Fruit fly (Drosophila melanogaster) whole organism, embryonic: Measurements from ENCODE around the gene CheB38c.

Source experiments
- Asciz ChIP-seq: fragments of 200-800 bp; sonication (Bioruptor generic); optimal IDR thresholded peaks from 2 replicates; lab custom pipeline; 2017; ENCODE audit warnings: missing biosample characterization, mild to moderate bottlenecking, missing genetic modification characterization, missing genetic modification reagents
- CG10366 ChIP-seq: fragments of 200-800 bp; sonication (Bioruptor generic); IDR thresholded peaks from 2 replicates; pipeline ENCODE4 v1.3.6; 2022; ENCODE audit warnings: missing biosample characterization, missing genetic modification characterization
- CG12104 ChIP-seq: fragments of 200-800 bp; sonication (Bioruptor generic); optimal IDR thresholded peaks from 3 replicates; lab custom pipeline; 2016; ENCODE audit warnings: missing biosample characterization, missing genetic modification characterization
- CG14014 ChIP-seq: fragments of 200-800 bp; sonication (Bioruptor generic); IDR thresholded peaks from 2 replicates; pipeline ENCODE4 v1.3.6; 2022; ENCODE audit warnings: missing biosample characterization, missing genetic modification characterization
- CG1603 ChIP-seq: fragments of 200-800 bp; sonication (Bioruptor generic); optimal IDR thresholded peaks from 2 replicates; lab custom pipeline; 2019; ENCODE audit warnings: missing biosample characterization, mild to moderate bottlenecking, missing genetic modification characterization, moderate library complexity
- CG17829 ChIP-seq: fragments of 200-800 bp; optimal IDR thresholded peaks from 2 replicates; lab custom pipeline; 2019; ENCODE audit warnings: missing biosample characterization, mild to moderate bottlenecking, missing genetic modification characterization, moderate library complexity
- CG3281 ChIP-seq: fragments of 200-800 bp; sonication (Bioruptor generic); optimal IDR thresholded peaks from 3 replicates; lab custom pipeline; 2017; ENCODE audit warnings: missing biosample characterization, mild to moderate bottlenecking, missing genetic modification characterization
- CG3995 ChIP-seq: fragments of 200-800 bp; sonication (Bioruptor generic); optimal IDR thresholded peaks from 3 replicates; lab custom pipeline; 2016; ENCODE audit warnings: missing biosample characterization, missing genetic modification characterization
- CG42726 ChIP-seq: fragments of 200-800 bp; sonication (Bioruptor generic); IDR thresholded peaks from 2 replicates; pipeline ENCODE4 v1.3.6; 2022; ENCODE audit warnings: missing biosample characterization, missing genetic modification characterization; ENCODE audit not compliant: partially characterized antibody
- CG4404 ChIP-seq: fragments of 200-800 bp; sonication (Bioruptor generic); IDR thresholded peaks from 2 replicates; pipeline ENCODE4 v1.3.6; 2022; ENCODE audit warnings: missing biosample characterization, missing genetic modification characterization
- CG4730 ChIP-seq: fragments of 200-800 bp; sonication (Bioruptor generic); IDR thresholded peaks from 2 replicates; pipeline ENCODE4 v1.3.6; 2022; ENCODE audit warnings: missing biosample characterization, missing genetic modification characterization
- CG6813 ChIP-seq: fragments of 200-800 bp; sonication (Bioruptor generic); optimal IDR thresholded peaks from 2 replicates; lab custom pipeline; 2017; ENCODE audit warnings: missing biosample characterization, missing genetic modification characterization, mild to moderate bottlenecking, moderate library complexity, missing genetic modification reagents
- CG7745 ChIP-seq: fragments of 200-800 bp; sonication (Bioruptor generic); optimal IDR thresholded peaks from 2 replicates; lab custom pipeline; 2018; ENCODE audit warnings: missing biosample characterization, mild to moderate bottlenecking, missing genetic modification characterization, moderate library complexity
- CG7987 ChIP-seq: fragments of 200-800 bp; sonication (Bioruptor generic); optimal IDR thresholded peaks from 2 replicates; lab custom pipeline; 2018; ENCODE audit warnings: missing biosample characterization, mild to moderate bottlenecking, missing genetic modification characterization, moderate library complexity
- CG8388 ChIP-seq: fragments of 200-800 bp; sonication (Bioruptor generic); optimal IDR thresholded peaks from 2 replicates; lab custom pipeline; 2019; ENCODE audit warnings: missing biosample characterization, mild to moderate bottlenecking, missing genetic modification characterization, moderate library complexity
- CG9437 ChIP-seq: fragments of 200-800 bp; sonication (Bioruptor generic); optimal IDR thresholded peaks from 2 replicates; lab custom pipeline; 2018; ENCODE audit warnings: missing biosample characterization, mild to moderate bottlenecking, missing genetic modification characterization
- CG9797 ChIP-seq: fragments of 200-800 bp; sonication (Bioruptor generic); optimal IDR thresholded peaks from 3 replicates; lab custom pipeline; 2018; ENCODE audit warnings: missing biosample characterization, mild to moderate bottlenecking, missing genetic modification characterization
- Dp ChIP-seq: fragments of 200-800 bp; sonication (Bioruptor generic); optimal IDR thresholded peaks from 2 replicates; lab custom pipeline; 2018; ENCODE audit warnings: missing biosample characterization, mild to moderate bottlenecking, missing genetic modification characterization, moderate library complexity
- H2.0 ChIP-seq: fragments of 200-800 bp; sonication (Bioruptor generic); IDR thresholded peaks from 2 replicates; pipeline ENCODE4 v1.3.6; 2022; ENCODE audit warnings: missing biosample characterization, missing genetic modification characterization
- HHEX ChIP-seq: fragments of 200-800 bp; sonication (Bioruptor generic); optimal IDR thresholded peaks from 3 replicates; lab custom pipeline; 2017; ENCODE audit warnings: missing biosample characterization, mild to moderate bottlenecking, missing genetic modification characterization, missing genetic modification reagents
- MESR4 ChIP-seq: fragments of 200-800 bp; sonication (Bioruptor generic); optimal IDR thresholded peaks from 2 replicates; lab custom pipeline; 2018; ENCODE audit warnings: missing biosample characterization, mild to moderate bottlenecking, missing genetic modification characterization, moderate library complexity
- Mad ChIP-seq: fragments of 200-800 bp; sonication (Bioruptor generic); optimal IDR thresholded peaks from 2 replicates; lab custom pipeline; 2016; ENCODE audit warnings: missing biosample characterization, missing genetic modification characterization
- NC2α ChIP-seq: fragments of 200-800 bp; sonication (Bioruptor generic); optimal IDR thresholded peaks from 2 replicates; lab custom pipeline; 2016; ENCODE audit warnings: missing biosample characterization, missing genetic modification characterization
- Nf-YB ChIP-seq: fragments of 200-800 bp; sonication (Bioruptor generic); optimal IDR thresholded peaks from 3 replicates; lab custom pipeline; 2019; ENCODE audit warnings: missing biosample characterization, mild to moderate bottlenecking, missing genetic modification characterization, moderate library complexity
- PHDP ChIP-seq: fragments of 200-800 bp; sonication (Bioruptor generic); optimal IDR thresholded peaks from 3 replicates; lab custom pipeline; 2018; ENCODE audit warnings: missing biosample characterization, mild to moderate bottlenecking, missing genetic modification characterization, moderate library complexity
- Ptx1 ChIP-seq: fragments of 200-800 bp; sonication (Bioruptor generic); IDR thresholded peaks from 2 replicates; pipeline ENCODE4 v1.3.6; 2022; ENCODE audit warnings: missing biosample characterization, missing genetic modification characterization
- Taf1 ChIP-seq: fragments of 200-800 bp; sonication (Bioruptor generic); IDR thresholded peaks from 2 replicates; pipeline ENCODE4 v1.3.6; 2022; ENCODE audit warnings: missing biosample characterization, missing genetic modification characterization
- ash1 ChIP-seq: fragments of 200-800 bp; sonication (Bioruptor generic); optimal IDR thresholded peaks from 2 replicates; lab custom pipeline; 2018; ENCODE audit warnings: missing biosample characterization, mild to moderate bottlenecking, missing genetic modification characterization
- bab2 ChIP-seq: fragments of 200-800 bp; sonication (Bioruptor generic); optimal IDR thresholded peaks from 2 replicates; lab custom pipeline; 2016; ENCODE audit warnings: missing biosample characterization, missing genetic modification characterization
- bigmax ChIP-seq: fragments of 200-800 bp; sonication (Bioruptor generic); optimal IDR thresholded peaks from 2 replicates; lab custom pipeline; 2018; ENCODE audit warnings: missing biosample characterization, mild to moderate bottlenecking, missing genetic modification characterization
- caup ChIP-seq: fragments of 200-800 bp; sonication (Bioruptor generic); optimal IDR thresholded peaks from 3 replicates; lab custom pipeline; 2017; ENCODE audit warnings: missing biosample characterization, mild to moderate bottlenecking, missing genetic modification characterization, moderate library complexity; ENCODE audit not compliant: severe bottlenecking
- dan ChIP-seq: fragments of 200-800 bp; sonication (Bioruptor generic); IDR thresholded peaks from 2 replicates; pipeline ENCODE4 v1.3.6; 2022; ENCODE audit warnings: missing biosample characterization, missing genetic modification characterization
- dimm ChIP-seq: fragments of 200-800 bp; sonication (Bioruptor generic); IDR thresholded peaks from 2 replicates; pipeline ENCODE4 v1.3.6; 2022; ENCODE audit warnings: missing biosample characterization, missing genetic modification characterization
- dmrt11E ChIP-seq: fragments of 200-800 bp; sonication (Bioruptor generic); optimal IDR thresholded peaks from 3 replicates; lab custom pipeline; 2018; ENCODE audit warnings: missing biosample characterization, mild to moderate bottlenecking, missing genetic modification characterization, moderate library complexity
- ems ChIP-seq: fragments of 200-800 bp; sonication (Bioruptor generic); optimal IDR thresholded peaks from 3 replicates; lab custom pipeline; 2016; ENCODE audit warnings: missing biosample characterization, missing genetic modification characterization
- fd64A ChIP-seq: fragments of 200-800 bp; sonication (Bioruptor generic); optimal IDR thresholded peaks from 3 replicates; lab custom pipeline; 2018; ENCODE audit warnings: missing biosample characterization, mild to moderate bottlenecking, missing genetic modification characterization
- ftz-f1 ChIP-seq: fragments of 200-800 bp; sonication (Bioruptor generic); optimal IDR thresholded peaks from 2 replicates; lab custom pipeline; 2016; ENCODE audit warnings: missing biosample characterization, missing genetic modification characterization
- gsb ChIP-seq: fragments of 200-800 bp; sonication (Bioruptor generic); IDR thresholded peaks from 2 replicates; pipeline ENCODE4 v1.3.6; 2022; ENCODE audit warnings: missing biosample characterization, missing genetic modification characterization
- hb ChIP-seq: fragments of 200-800 bp; sonication (Bioruptor generic); IDR thresholded peaks from 3 replicates; pipeline ENCODE4 v1.3.6; 2022; ENCODE audit warnings: missing biosample characterization, missing genetic modification characterization; ENCODE audit not compliant: partially characterized antibody
- lbe ChIP-seq: fragments of 200-800 bp; sonication (Bioruptor generic); optimal IDR thresholded peaks from 2 replicates; lab custom pipeline; 2016; ENCODE audit warnings: missing biosample characterization, mild to moderate bottlenecking, missing genetic modification characterization
- maf-S ChIP-seq: fragments of 200-800 bp; sonication (Bioruptor generic); optimal IDR thresholded peaks from 2 replicates; lab custom pipeline; 2016; ENCODE audit warnings: missing biosample characterization, missing genetic modification characterization
- mld ChIP-seq: fragments of 200-800 bp; sonication (Bioruptor generic); IDR thresholded peaks from 3 replicates; pipeline ENCODE4 v1.3.6; 2022; ENCODE audit warnings: missing biosample characterization, missing genetic modification characterization; ENCODE audit not compliant: partially characterized antibody
- oc ChIP-seq: fragments of 200-800 bp; sonication (Bioruptor generic); optimal IDR thresholded peaks from 2 replicates; lab custom pipeline; 2018; ENCODE audit warnings: missing biosample characterization, mild to moderate bottlenecking, missing genetic modification characterization, moderate library complexity
- psq ChIP-seq: fragments of 200-800 bp; sonication (Bioruptor generic); optimal IDR thresholded peaks from 2 replicates; lab custom pipeline; 2017; ENCODE audit warnings: missing biosample characterization, missing genetic modification characterization
- pum ChIP-seq: fragments of 200-800 bp; sonication (Bioruptor generic); optimal IDR thresholded peaks from 2 replicates; lab custom pipeline; 2016; ENCODE audit warnings: missing biosample characterization, missing genetic modification characterization
- scrt ChIP-seq: fragments of 200-800 bp; sonication (Bioruptor generic); optimal IDR thresholded peaks from 2 replicates; lab custom pipeline; 2018; ENCODE audit warnings: missing biosample characterization, mild to moderate bottlenecking, missing genetic modification characterization, moderate library complexity
- sqz ChIP-seq: fragments of 200-800 bp; sonication (Bioruptor generic); optimal IDR thresholded peaks from 3 replicates; lab custom pipeline; 2018; ENCODE audit warnings: missing biosample characterization, mild to moderate bottlenecking, missing genetic modification characterization
- tx ChIP-seq: fragments of 200-800 bp; sonication (Bioruptor generic); optimal IDR thresholded peaks from 2 replicates; lab custom pipeline; 2016; ENCODE audit warnings: missing biosample characterization, missing genetic modification characterization

The CheB38c gene

DNA sequence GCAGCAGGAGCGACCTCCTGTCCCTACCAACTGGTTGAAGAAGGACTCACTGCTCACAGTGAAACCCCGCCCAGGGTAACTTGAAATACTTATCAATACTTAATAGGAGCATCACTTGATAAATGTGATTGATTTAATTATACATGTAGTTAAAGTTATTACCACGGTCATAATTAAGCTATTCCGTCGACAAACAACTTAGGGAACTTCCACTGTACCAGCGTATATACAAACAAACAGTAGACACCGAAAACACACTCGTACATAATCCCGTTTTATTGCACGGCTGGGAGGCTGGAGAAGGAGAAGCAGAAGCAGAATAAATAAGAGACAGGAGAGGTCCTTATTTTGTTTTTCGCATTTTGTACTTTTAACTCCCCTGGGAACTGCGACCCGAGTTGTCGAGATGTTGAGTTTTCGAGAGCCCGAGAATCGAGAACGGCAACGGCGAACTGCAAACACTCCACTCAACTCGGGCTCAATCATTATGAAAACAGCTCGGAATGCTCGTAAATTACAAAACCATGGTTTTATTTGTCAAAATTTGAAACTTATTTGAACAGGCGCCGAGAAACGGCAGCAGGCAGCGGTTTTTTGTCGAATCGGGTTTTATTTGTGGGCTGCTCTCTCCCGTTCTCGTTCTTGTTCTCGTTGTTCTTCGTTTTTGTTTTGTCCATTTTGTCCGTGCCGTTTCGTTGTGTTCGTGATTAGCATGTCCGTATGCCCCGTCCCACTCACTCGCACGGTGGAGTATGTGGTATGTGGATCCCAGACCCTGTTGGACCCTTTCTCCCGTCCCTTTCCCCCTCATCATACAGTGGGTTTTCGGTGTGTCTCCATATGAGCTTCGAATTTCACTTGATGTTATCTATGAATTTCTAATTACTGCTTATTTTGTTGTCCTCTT is 20.4 kb downstream of the CheB38c start:
- TF ChIP-seq CG7745 (no peak), oc (tag; lab: Kevin White, UChicago) (peak; percentile 18), CG14014 (GFP tag; lab: Robert Waterston, UW) (peak; percentile 82), CG3995 (peak; percentile 3), ems (peak; percentile 62), Mad (GFP tag; lab: Kevin White, UChicago) (peak; percentile 74), Taf1 (GFP tag; lab: Robert Waterston, UW) (peak; percentile 78), MESR4 (peak; percentile 21), NC2α (GFP tag; lab: Kevin White, UChicago) (peak; percentile 36), maf-S (GFP tag; lab: Kevin White, UChicago) (peak; percentile 76), CG9437 (peak; percentile 41), psq (GFP tag; lab: Kevin White, UChicago) (peak; percentile 73), CG42726 (GFP tag; lab: Robert Waterston, UW) (no peak), lbe (GFP tag; lab: Kevin White, UChicago) (peak; percentile 96), HHEX (GFP tag; lab: Kevin White, UChicago) (peak; percentile 78), CG3281 (GFP tag; lab: Kevin White, UChicago) (peak; percentile 83), tx (GFP tag; lab: Kevin White, UChicago) (peak; percentile 70), CG7987 (GFP tag; lab: Kevin White, UChicago) (peak; percentile 53), CG6813 (GFP tag; lab: Kevin White, UChicago) (peak; percentile 73), bigmax (GFP tag; lab: Kevin White, UChicago) (no peak), ash1 (GFP tag; lab: Kevin White, UChicago) (peak; percentile 58), H2.0 (GFP tag; lab: Robert Waterston, UW) (peak; percentile 74), fd64A (GFP tag; lab: Kevin White, UChicago) (no peak), CG8388 (GFP tag; lab: Kevin White, UChicago) (peak; percentile 36), mld (GFP tag; lab: Robert Waterston, UW) (no peak), caup (peak; percentile 76), dan (GFP tag; lab: Robert Waterston, UW) (no peak), CG12104 (GFP tag; lab: Kevin White, UChicago) (peak; percentile 55), gsb (peak; percentile 47; the same call in 1 of the 2 replicates), Dp (GFP tag; lab: Kevin White, UChicago) (no peak), pum (GFP tag; lab: Kevin White, UChicago) (peak; percentile 61), CG4730 (GFP tag; lab: Robert Waterston, UW) (peak; percentile 62), Nf-YB (GFP tag; lab: Kevin White, UChicago) (peak; percentile 34), Asciz (GFP tag; lab: Kevin White, UChicago) (peak; percentile 25), CG4404 (peak; percentile 72), CG17829 (peak; percentile 63), CG9797 (GFP tag; lab: Kevin White, UChicago) (no peak), dimm (no peak), ftz-f1 (GFP tag; lab: Kevin White, UChicago) (peak; percentile 42), sqz (GFP tag; lab: Kevin White, UChicago) (peak; percentile 24), hb (GFP tag; lab: Robert Waterston, UW) (no peak), dmrt11E (peak; percentile 68), CG10366 (GFP tag; lab: Robert Waterston, UW) (peak; percentile 62), PHDP (peak; percentile 78), bab2 (GFP tag; lab: Kevin White, UChicago) (peak; percentile 74), CG1603 (tag; lab: Kevin White, UChicago) (peak; percentile 77), Ptx1 (GFP tag; lab: Robert Waterston, UW) (peak; percentile 73), scrt (GFP tag; lab: Kevin White, UChicago) (peak; percentile 76)
